Worm (Caenorhabditis elegans): ENCODE measurements around the gene ttbk-3.

- no peak for TF ChIP-seq hnd-1 (tag; optimal IDR thresholded peaks at IDR 0.05)
- TF ChIP-seq ama-1 (optimal IDR thresholded peaks at IDR 0.05) = no peak
- TF ChIP-seq hmg-4 (GFP tag; optimal IDR thresholded peaks at IDR 0.05) = no peak
- no peak for TF ChIP-seq scrt-1 (GFP tag; IDR thresholded peaks at IDR 0.05)
- no peak for TF ChIP-seq F13C5.2 (tag; optimal IDR thresholded peaks at IDR 0.05)
- no peak for TF ChIP-seq pes-1 (GFP tag; IDR thresholded peaks at IDR 0.05)
- TF ChIP-seq tbx-37 (GFP tag; conservative IDR thresholded peaks at IDR 0.05) = no peak
- TF ChIP-seq tra-4 (tag; optimal IDR thresholded peaks at IDR 0.05) = no peak
- no peak for TF ChIP-seq ceh-13 (GFP tag; optimal IDR thresholded peaks at IDR 0.05)
- TF ChIP-seq hmbx-1 (tag; optimal IDR thresholded peaks at IDR 0.05) = no peak
- no peak for TF ChIP-seq tbx-11 (GFP tag; IDR thresholded peaks at IDR 0.05)
- no peak for TF ChIP-seq ets-7 (tag; optimal IDR thresholded peaks at IDR 0.05)
- no peak for TF ChIP-seq sea-1 (GFP tag; conservative IDR thresholded peaks at IDR 0.05)
- no peak for TF ChIP-seq B0310.2 (tag; optimal IDR thresholded peaks at IDR 0.05)
Observed at ce11 chrIV:9861921-9862320, 27.8 kb downstream of the ttbk-3 start, which contains the start of gene K07F5.14.

Data from whole organism, early embryonic.